Worm (Caenorhabditis elegans): ENCODE results near the gene K02D10.1.

K02D10.1 gene

ce11 chrIII:8785426-8785825, 16.1 kb downstream of the K02D10.1 start (continued):
- TF ChIP-seq rec-8 (tag; optimal IDR thresholded peaks at IDR 0.05) (no peak), lin-54 (GFP tag; optimal IDR thresholded peaks at IDR 0.05) (no peak), repo-1 (tag; optimal IDR thresholded peaks at IDR 0.05) (no peak), B0035.1 (tag; optimal IDR thresholded peaks at IDR 0.05) (no peak), ceh-100 (GFP tag; IDR thresholded peaks at IDR 0.05) (no peak), hlh-26 (GFP tag; conservative IDR thresholded peaks at IDR 0.05) (no peak), F33H1.4 (GFP tag; IDR thresholded peaks at IDR 0.05) (no peak), let-526 (GFP tag; IDR thresholded peaks at IDR 0.05) (0 out of 2 replicates have a peak, but pooled peaks have one; percentile 31), hmg-1.2 (GFP tag; IDR thresholded peaks at IDR 0.05) (peak; percentile 51; the same call in 1 of the 2 replicates), snpc-4 (GFP tag; optimal IDR thresholded peaks at IDR 0.05) (no peak), snpc-4 (tag; optimal IDR thresholded peaks at IDR 0.05) (no peak), lin-40 (tag; optimal IDR thresholded peaks at IDR 0.05) (no peak), athp-1 (tag; optimal IDR thresholded peaks at IDR 0.05) (no peak), rcor-1 (GFP tag; IDR thresholded peaks at IDR 0.05) (0 out of 2 replicates have a peak, but pooled peaks have one; percentile 8), nhr-179 (tag; optimal IDR thresholded peaks at IDR 0.05) (no peak), sptf-2 (GFP tag; optimal IDR thresholded peaks at IDR 0.05) (no peak), gei-17 (GFP tag; optimal IDR thresholded peaks at IDR 0.05) (no peak), mel-28 (tag; optimal IDR thresholded peaks at IDR 0.05; ENCODE audit: borderline replicate concordance) (no peak), nhr-27 (tag; optimal IDR thresholded peaks at IDR 0.05) (no peak), madf-10 (tag; optimal IDR thresholded peaks at IDR 0.05) (peak; percentile 3), Y53F4B.3 (GFP tag; IDR thresholded peaks at IDR 0.05) (no peak), snpc-3.4 (tag; optimal IDR thresholded peaks at IDR 0.05) (no peak), tlf-1 (GFP tag; optimal IDR thresholded peaks at IDR 0.05) (no peak), die-1 (tag; optimal IDR thresholded peaks at IDR 0.05) (no peak), lag-1 (GFP tag; IDR thresholded peaks at IDR 0.05) (no peak), ceh-27 (GFP tag; optimal IDR thresholded peaks at IDR 0.05) (no peak), C17E4.6 (GFP tag; IDR thresholded peaks at IDR 0.05) (no peak), bed-2 (GFP tag; IDR thresholded peaks at IDR 0.05) (no peak), attf-5 (GFP tag; optimal IDR thresholded peaks at IDR 0.05) (peak; percentile 61), lir-1 (GFP tag; conservative IDR thresholded peaks at IDR 0.05) (0 out of 2 replicates have a peak, but pooled peaks have one; percentile 40), F57C9.4 (tag; optimal IDR thresholded peaks at IDR 0.05) (no peak), hsf-1 (GFP tag; IDR thresholded peaks at IDR 0.05) (no peak), dpl-1 (GFP tag; optimal IDR thresholded peaks at IDR 0.05) (no peak), F10E7.11 (tag; optimal IDR thresholded peaks at IDR 0.05) (no peak), unc-130 (GFP tag; optimal IDR thresholded peaks at IDR 0.05) (no peak), T26A5.8 (tag; optimal IDR thresholded peaks at IDR 0.05) (no peak), Y56A3A.18 (GFP tag; IDR thresholded peaks at IDR 0.05) (no peak), chd-7 (tag; optimal IDR thresholded peaks at IDR 0.05) (peak; percentile 12)

- TF ChIP-seq pha-4 (tag; optimal IDR thresholded peaks at IDR 0.05) (no peak), sea-2 (GFP tag; IDR thresholded peaks at IDR 0.05) (no peak), hlh-12 (tag; optimal IDR thresholded peaks at IDR 0.05) (no peak), T26A5.8 (tag; optimal IDR thresholded peaks at IDR 0.05) (no peak), lsl-1 (GFP tag; optimal IDR thresholded peaks at IDR 0.05) (no peak), lin-54 (GFP tag; optimal IDR thresholded peaks at IDR 0.05) (no peak), lin-35 (GFP tag; optimal IDR thresholded peaks at IDR 0.05) (no peak), Y95B8A.8 (GFP tag; IDR thresholded peaks at IDR 0.05) (no peak), lir-1 (GFP tag; conservative IDR thresholded peaks at IDR 0.05) (no peak), rpc-1 (optimal IDR thresholded peaks at IDR 0.05) (no peak), rpc-1 (tag; optimal IDR thresholded peaks at IDR 0.05) (no peak), cebp-1 (GFP tag; IDR thresholded peaks at IDR 0.05) (no peak), cebp-1 (tag; optimal IDR thresholded peaks at IDR 0.05) (no peak), dpff-1 (tag; optimal IDR thresholded peaks at IDR 0.05) (no peak), ztf-22 (GFP tag; optimal IDR thresholded peaks at IDR 0.05) (no peak), snpc-3.4 (tag; optimal IDR thresholded peaks at IDR 0.05) (no peak), repo-1 (tag; optimal IDR thresholded peaks at IDR 0.05) (no peak)
Observed at ce11 chrIII:8786077-8786476, 16.7 kb downstream of the K02D10.1 start, which contains the start of gene K02D10.8. K02D10.8 (plus strand) TSS chrIII:8786377.

Measured in whole organism, young adult.